Worm (Caenorhabditis elegans) whole organism, L3 larva: Measurements from ENCODE around the gene lgc-20.

Experiments
- ZK546.5 ChIP-seq: sonication (generic microtip); optimal IDR thresholded peaks from 2 replicates; lab custom pipeline; 2017; ENCODE audit warnings: missing biosample characterization, missing genetic modification characterization
- egl-5 ChIP-seq: fragments of 150-350 bp; optimal IDR thresholded peaks from 2 replicates; lab custom pipeline; 2017; ENCODE audit warnings: missing biosample characterization, missing genetic modification reagents, missing genetic modification characterization, inconsistent platforms
- elt-1 ChIP-seq: fragments of 150-350 bp; optimal IDR thresholded peaks from 2 replicates; lab custom pipeline; 2014; ENCODE audit warnings: missing biosample characterization, missing genetic modification characterization
- elt-2 ChIP-seq: sonication (generic microtip); optimal IDR thresholded peaks from 2 replicates; lab custom pipeline; 2016; ENCODE audit warnings: missing genetic modification reagents, mild to moderate bottlenecking, missing genetic modification characterization, missing compliant biosample characterization
- eor-1 ChIP-seq, 2 experiments: fragments of 150-350 bp; optimal IDR thresholded peaks; 2 replicates each; lab custom pipeline; 2014 to 2018; ENCODE audit warnings: missing biosample characterization in 2 of 2, missing genetic modification characterization in 2 of 2
- fkh-10 ChIP-seq: sonication (generic microtip); optimal IDR thresholded peaks from 2 replicates; lab custom pipeline; 2017; ENCODE audit warnings: missing biosample characterization, missing genetic modification reagents, missing genetic modification characterization
- fos-1 ChIP-seq: fragments of 150-350 bp; optimal IDR thresholded peaks from 2 replicates; lab custom pipeline; 2014; ENCODE audit warnings: missing biosample characterization, missing genetic modification characterization
- lin-15B ChIP-seq: fragments of 150-350 bp; optimal IDR thresholded peaks from 2 replicates; lab custom pipeline; 2014; ENCODE audit warnings: missing biosample characterization, missing genetic modification characterization
- lin-39 ChIP-seq: fragments of 150-350 bp; optimal IDR thresholded peaks from 2 replicates; lab custom pipeline; 2018; ENCODE audit warnings: missing biosample characterization, missing genetic modification reagents, missing genetic modification characterization
- lsy-12 ChIP-seq: sonication (generic microtip); optimal IDR thresholded peaks from 2 replicates; lab custom pipeline; 2016; ENCODE audit warnings: mild to moderate bottlenecking, missing genetic modification characterization, missing compliant biosample characterization
- nfya-1 ChIP-seq: sonication (generic microtip); optimal IDR thresholded peaks from 2 replicates; lab custom pipeline; 2017; ENCODE audit warnings: missing genetic modification characterization, mild to moderate bottlenecking, missing compliant biosample characterization, antibody characterized with exemption, moderate library complexity; ENCODE audit not compliant: insufficient read depth
- nhr-12 ChIP-seq: fragments of 150-350 bp; optimal IDR thresholded peaks from 2 replicates; lab custom pipeline; 2014; ENCODE audit warnings: missing biosample characterization, missing genetic modification characterization
- nhr-23 ChIP-seq: fragments of 150-350 bp; optimal IDR thresholded peaks from 2 replicates; lab custom pipeline; 2014; ENCODE audit warnings: missing biosample characterization, missing genetic modification reagents, missing genetic modification characterization
- nhr-28 ChIP-seq: fragments of 150-350 bp; optimal IDR thresholded peaks from 2 replicates; lab custom pipeline; 2014; ENCODE audit warnings: missing biosample characterization, missing genetic modification characterization
- nhr-43 ChIP-seq: sonication (generic microtip); optimal IDR thresholded peaks from 2 replicates; lab custom pipeline; 2016; ENCODE audit warnings: mild to moderate bottlenecking, missing genetic modification characterization, missing compliant biosample characterization; ENCODE audit not compliant: poor library complexity, severe bottlenecking
- pha-4 ChIP-seq: fragments of 150-350 bp; optimal IDR thresholded peaks from 2 replicates; lab custom pipeline; 2014; ENCODE audit warnings: missing biosample characterization, missing genetic modification reagents, missing genetic modification characterization
- pqm-1 ChIP-seq: fragments of 150-350 bp; optimal IDR thresholded peaks from 2 replicates; lab custom pipeline; 2017; ENCODE audit warnings: missing biosample characterization, missing genetic modification characterization, inconsistent platforms
- sea-2 ChIP-seq: fragments of 150-350 bp; sonication (generic microtip); optimal IDR thresholded peaks from 4 replicates; lab custom pipeline; 2014; ENCODE audit warnings: missing biosample characterization, missing genetic modification reagents, missing genetic modification characterization
- skn-1 ChIP-seq: fragments of 150-350 bp; optimal IDR thresholded peaks from 2 replicates; lab custom pipeline; 2014; ENCODE audit warnings: missing biosample characterization, missing genetic modification characterization
- unc-62 ChIP-seq: fragments of 150-350 bp; sonication (generic microtip); optimal IDR thresholded peaks from 4 replicates; lab custom pipeline; 2014; ENCODE audit warnings: missing biosample characterization, missing genetic modification reagents, missing genetic modification characterization

The lgc-20 gene

ce11 chrII:11293433-11293832 is 50.0 kb downstream of the lgc-20 start, which contains the start of gene C47G2.4 (continued):
- no peak for TF ChIP-seq eor-1 (tag; optimal IDR thresholded peaks at IDR 0.05; lab: Kevin White, UChicago)
- TF ChIP-seq nhr-28 (tag; lab: Kevin White, UChicago): no peak

DNA sequence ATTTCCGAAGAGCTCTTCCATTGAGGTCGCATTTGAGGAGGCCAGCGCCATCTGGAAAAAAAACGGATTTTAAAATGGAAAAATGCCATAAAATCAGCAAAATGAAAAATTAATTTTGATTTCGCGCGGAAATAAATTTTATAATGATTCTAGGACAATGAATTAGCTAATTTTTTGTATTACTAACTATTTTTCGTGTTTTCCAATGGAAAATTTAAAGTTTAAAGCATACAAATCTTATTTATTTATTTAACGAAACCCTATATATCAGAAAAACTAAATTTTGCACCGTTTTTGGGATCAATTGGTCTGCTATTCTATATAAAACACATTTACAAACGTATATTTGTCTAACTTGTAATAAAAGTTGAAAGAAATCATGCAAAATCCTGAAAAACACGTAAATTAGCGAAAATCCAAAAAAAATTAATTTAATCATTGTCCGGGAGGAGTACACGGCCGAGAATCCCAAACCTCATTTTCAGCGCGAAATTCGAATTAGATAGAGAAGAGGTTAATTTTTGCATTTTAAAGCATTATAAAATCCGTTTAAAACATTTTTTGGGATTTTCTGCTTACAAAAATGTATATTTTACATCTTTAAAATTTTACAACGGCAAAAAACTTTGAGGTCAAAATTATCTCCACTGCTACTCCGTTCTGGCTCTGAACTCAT is 53.2 kb downstream of the lgc-20 start, which contains the start of gene C47G2.3:
Gene C47G2.3, minus strand, starts transcription at position 51 of the 676 bp plus-strand sequence.
- TF ChIP-seq sea-2 (GFP tag; lab: Kevin White, UChicago) (no peak), nfya-1 (tag; lab: Kevin White, UChicago) (peak; percentile 39), skn-1 (peak; percentile 52), nhr-12 (tag; lab: Kevin White, UChicago) (no peak), lsy-12 (peak; percentile 67), fos-1 (tag; lab: Kevin White, UChicago) (no peak), nhr-43 (tag; lab: Kevin White, UChicago) (peak; percentile 80), unc-62 (GFP tag; lab: Kevin White, UChicago) (no peak), pha-4 (peak; percentile 29), pqm-1 (tag; lab: Kevin White, UChicago) (peak; percentile 43), lin-15B (tag; lab: Kevin White, UChicago) (peak; percentile 36), egl-5 (tag; lab: Kevin White, UChicago) (no peak), elt-1 (no peak), lin-39 (tag; lab: Kevin White, UChicago) (no peak), elt-2 (tag; lab: Kevin White, UChicago) (peak; percentile 29), ZK546.5 (tag; lab: Kevin White, UChicago) (no peak), nhr-23 (tag; lab: Kevin White, UChicago) (peak; percentile 70), fkh-10 (no peak)
